Worm (Caenorhabditis elegans): ENCODE results near the gene cyp-13A6.

The cyp-13A6 gene

ce11 chrII:9835958-9836357 is 33.3 kb upstream of the cyp-13A6 start:
- TF ChIP-seq unc-120 (tag; optimal IDR thresholded peaks at IDR 0.05; ENCODE audit: poor library complexity, severe bottlenecking) (no peak), ceh-43 (GFP tag; optimal IDR thresholded peaks at IDR 0.05) (no peak), nhr-12 (tag; optimal IDR thresholded peaks at IDR 0.05) (no peak), flh-1 (GFP tag; optimal IDR thresholded peaks at IDR 0.05) (no peak), M03D4.4 (tag; optimal IDR thresholded peaks at IDR 0.05) (no peak), zip-8 (tag; optimal IDR thresholded peaks at IDR 0.05) (no peak), nhr-2 (tag; optimal IDR thresholded peaks at IDR 0.05) (no peak), ces-1 (GFP tag; optimal IDR thresholded peaks at IDR 0.05) (no peak)

- TF ChIP-seq mep-1 (tag; optimal IDR thresholded peaks at IDR 0.05) (no peak), flh-1 (GFP tag; optimal IDR thresholded peaks at IDR 0.05) (no peak), unc-39 (tag; optimal IDR thresholded peaks at IDR 0.05) (no peak), ceh-39 (tag; optimal IDR thresholded peaks at IDR 0.05) (no peak), blmp-1 (tag; optimal IDR thresholded peaks at IDR 0.05) (no peak), nhr-28 (tag; optimal IDR thresholded peaks at IDR 0.05) (no peak), sptf-1 (tag; optimal IDR thresholded peaks at IDR 0.05) (no peak), ceh-43 (GFP tag; optimal IDR thresholded peaks at IDR 0.05) (no peak), nhr-12 (tag; optimal IDR thresholded peaks at IDR 0.05) (no peak), mls-2 (tag; optimal IDR thresholded peaks at IDR 0.05) (no peak), lin-13 (tag; optimal IDR thresholded peaks at IDR 0.05) (no peak), zip-8 (tag; optimal IDR thresholded peaks at IDR 0.05) (no peak), unc-120 (tag; optimal IDR thresholded peaks at IDR 0.05; ENCODE audit: poor library complexity, severe bottlenecking) (no peak), ztf-11 (tag; optimal IDR thresholded peaks at IDR 0.05) (no peak), elt-3 (tag; optimal IDR thresholded peaks at IDR 0.05) (no peak), tbx-8 (GFP tag; optimal IDR thresholded peaks at IDR 0.05) (no peak), elt-1 (tag; optimal IDR thresholded peaks at IDR 0.05; ENCODE audit: borderline replicate concordance, insufficient read depth) (no peak), ces-1 (GFP tag; optimal IDR thresholded peaks at IDR 0.05) (no peak), drap-1 (GFP tag; optimal IDR thresholded peaks at IDR 0.05) (no peak), lin-32 (GFP tag; optimal IDR thresholded peaks at IDR 0.05) (no peak)
Observed at ce11 chrII:9834921-9835320, 32.3 kb upstream of the cyp-13A6 start, which contains the start of gene arrd-5. Gene arrd-5, plus strand, starts transcription at chrII:9835221.

- TF ChIP-seq sem-2 (GFP tag; optimal IDR thresholded peaks at IDR 0.05) (no peak), ham-2 (GFP tag; optimal IDR thresholded peaks at IDR 0.05) (no peak), hlh-1 (tag; optimal IDR thresholded peaks at IDR 0.05) (no peak), unc-39 (tag; optimal IDR thresholded peaks at IDR 0.05) (no peak), blmp-1 (tag; optimal IDR thresholded peaks at IDR 0.05) (no peak), lin-13 (tag; optimal IDR thresholded peaks at IDR 0.05) (no peak), unc-120 (tag; optimal IDR thresholded peaks at IDR 0.05; ENCODE audit: poor library complexity, severe bottlenecking) (no peak), nhr-12 (tag; optimal IDR thresholded peaks at IDR 0.05) (no peak), nhr-28 (tag; optimal IDR thresholded peaks at IDR 0.05) (no peak), ces-1 (GFP tag; optimal IDR thresholded peaks at IDR 0.05) (no peak), elt-3 (tag; optimal IDR thresholded peaks at IDR 0.05) (no peak), ceh-43 (GFP tag; optimal IDR thresholded peaks at IDR 0.05) (no peak), sptf-1 (tag; optimal IDR thresholded peaks at IDR 0.05) (no peak), bed-3 (GFP tag; optimal IDR thresholded peaks at IDR 0.05) (no peak), cnd-1 (tag; optimal IDR thresholded peaks at IDR 0.05) (no peak), ceh-83 (GFP tag; optimal IDR thresholded peaks at IDR 0.05) (no peak), drap-1 (GFP tag; optimal IDR thresholded peaks at IDR 0.05) (no peak), pha-4 (tag; optimal IDR thresholded peaks at IDR 0.05) (no peak), ceh-39 (tag; optimal IDR thresholded peaks at IDR 0.05) (no peak)
Observed at ce11 chrII:9833855-9834254, 31.2 kb upstream of the cyp-13A6 start, which contains the start of gene ZK938.3. Gene ZK938.3, minus strand, starts transcription at chrII:9833955.

ce11 chrII:9831033-9831432 is 28.4 kb upstream of the cyp-13A6 start, which contains the start of gene ZK938.12:
Gene ZK938.12, plus strand, starts transcription at chrII:9831333.
- TF ChIP-seq ceh-39 (tag; optimal IDR thresholded peaks at IDR 0.05) (no peak), snpc-4 (tag; optimal IDR thresholded peaks at IDR 0.05) (no peak), ceh-43 (GFP tag; optimal IDR thresholded peaks at IDR 0.05) (no peak), ham-2 (GFP tag; optimal IDR thresholded peaks at IDR 0.05) (no peak), sptf-1 (tag; optimal IDR thresholded peaks at IDR 0.05) (no peak)

ce11 chrII:9829108-9829507 is 26.5 kb upstream of the cyp-13A6 start, which contains the start of gene ZK938.1:
Gene ZK938.1, plus strand, starts transcription at chrII:9829408.
- TF ChIP-seq unc-39 (tag; optimal IDR thresholded peaks at IDR 0.05) (no peak), ham-2 (GFP tag; optimal IDR thresholded peaks at IDR 0.05) (no peak), lin-32 (GFP tag; optimal IDR thresholded peaks at IDR 0.05) (no peak), nhr-12 (tag; optimal IDR thresholded peaks at IDR 0.05) (no peak), nhr-76 (tag; optimal IDR thresholded peaks at IDR 0.05) (no peak), zip-8 (tag; optimal IDR thresholded peaks at IDR 0.05) (no peak), sptf-1 (tag; optimal IDR thresholded peaks at IDR 0.05) (no peak)
